Worm (Caenorhabditis elegans): Measurements from ENCODE around the gene inx-11.

DNA sequence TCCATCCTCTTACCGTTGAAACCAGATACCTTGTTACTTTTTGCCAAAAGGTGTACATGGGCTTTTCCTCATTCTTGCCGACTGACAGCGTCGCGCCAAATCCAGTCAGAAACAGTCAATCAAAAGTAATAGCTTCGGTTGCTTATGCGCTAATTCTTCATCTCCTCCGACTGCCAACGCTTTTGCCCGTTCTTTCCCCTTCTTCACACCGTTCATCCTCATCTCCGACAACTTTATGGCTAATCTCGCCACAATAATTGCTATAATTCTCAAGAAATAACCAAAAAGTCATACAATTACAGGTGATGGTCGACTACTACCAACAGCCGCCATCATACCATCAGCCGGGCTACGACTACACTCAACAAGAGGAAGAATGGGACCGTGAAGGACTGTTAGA, 8.9 kb upstream of the inx-11 start, which contains the start of gene atn-1:
- TF ChIP-seq blmp-1 (tag; optimal IDR thresholded peaks at IDR 0.05; ENCODE audit: insufficient read depth) (no peak), ztf-11 (tag; optimal IDR thresholded peaks at IDR 0.05) (no peak), dmd-4 (tag; optimal IDR thresholded peaks at IDR 0.05) (no peak)
